Worm (Caenorhabditis elegans): ENCODE measurements around the gene cdl-1.

DNA sequence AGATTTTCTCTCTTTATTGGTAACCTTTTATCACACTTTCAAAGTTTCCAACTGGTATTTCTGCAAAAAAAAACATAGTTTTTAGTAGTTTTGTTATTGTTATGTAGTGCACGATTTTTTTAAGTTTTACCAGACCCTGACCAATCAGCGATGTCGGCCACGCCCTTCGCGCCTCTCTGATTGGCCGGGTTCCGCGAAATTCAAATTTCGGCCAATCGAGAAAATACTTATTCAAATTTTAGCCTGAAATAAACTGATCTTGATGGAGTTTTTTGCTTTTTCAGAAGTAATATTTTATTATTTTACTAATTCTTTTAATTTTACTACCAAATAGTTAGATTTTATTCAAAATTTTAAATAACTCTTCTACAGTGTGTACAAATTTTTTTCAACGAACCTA lies 19.7 kb downstream of the cdl-1 start:
- no peak for TF ChIP-seq dao-5 (tag; optimal IDR thresholded peaks at IDR 0.05)
- no peak for TF ChIP-seq him-1 (tag; optimal IDR thresholded peaks at IDR 0.05)
- no peak for TF ChIP-seq W03F9.2 (tag; optimal IDR thresholded peaks at IDR 0.05)
